Worm (Caenorhabditis elegans): ENCODE results near the gene F14H12.7.
A peak's percentile ranks its signal among the peaks of the same experiment; 100 is the strongest.

F14H12.7 gene

ce11 chrX:4395073-4395850, 32.8 kb upstream of the F14H12.7 start (continued):
- TF ChIP-seq ceh-8 (GFP tag; optimal IDR thresholded peaks at IDR 0.05), result no peak

ce11 chrX:4391680-4392079, 29.3 kb upstream of the F14H12.7 start:
- TF ChIP-seq nhr-84 (tag; optimal IDR thresholded peaks at IDR 0.05), result no peak
- TF ChIP-seq C34B4.2 (tag; optimal IDR thresholded peaks at IDR 0.05), result no peak
- TF ChIP-seq ceh-82 (tag; optimal IDR thresholded peaks at IDR 0.05), result peak in 1 of 3 experiments; percentile 2
- no peak for TF ChIP-seq lin-13 (GFP tag; optimal IDR thresholded peaks at IDR 0.05)
- no peak for TF ChIP-seq ztf-11 (tag; optimal IDR thresholded peaks at IDR 0.05)
- TF ChIP-seq lin-14 (GFP tag; optimal IDR thresholded peaks at IDR 0.05), result peak; percentile 63
- TF ChIP-seq ztf-4 (tag; optimal IDR thresholded peaks at IDR 0.05), result no peak
- TF ChIP-seq mef-2 (tag; optimal IDR thresholded peaks at IDR 0.05), result no peak
- TF ChIP-seq xbp-1 (tag; optimal IDR thresholded peaks at IDR 0.05), result no peak
- no peak for TF ChIP-seq unc-86 (tag; optimal IDR thresholded peaks at IDR 0.05)
- TF ChIP-seq alr-1 (tag; optimal IDR thresholded peaks at IDR 0.05; ENCODE audit: borderline replicate concordance), result no peak
- TF ChIP-seq fos-1 (tag; optimal IDR thresholded peaks at IDR 0.05), result no peak
- no peak for TF ChIP-seq fkh-10 (GFP tag; optimal IDR thresholded peaks at IDR 0.05)

- TF ChIP-seq xbp-1 (tag; optimal IDR thresholded peaks at IDR 0.05), result peak; percentile 94
- TF ChIP-seq mab-9 (GFP tag; IDR thresholded peaks at IDR 0.05), result peak; percentile 64; the same call in 1 of the 2 replicates
- TF ChIP-seq ceh-8 (GFP tag; optimal IDR thresholded peaks at IDR 0.05), result peak; percentile 88
- no peak for TF ChIP-seq hlh-17 (GFP tag; optimal IDR thresholded peaks at IDR 0.05; ENCODE audit: borderline replicate concordance)
- TF ChIP-seq irx-1 (tag; optimal IDR thresholded peaks at IDR 0.05), result peak; percentile 66
- TF ChIP-seq pag-3 (tag; optimal IDR thresholded peaks at IDR 0.05; ENCODE audit: borderline replicate concordance, insufficient read depth), result no peak
- peak; percentile 94 for TF ChIP-seq jun-1 (tag; optimal IDR thresholded peaks at IDR 0.05)
- no peak for TF ChIP-seq nhr-28 (tag; optimal IDR thresholded peaks at IDR 0.05)
- peak; percentile 91 for TF ChIP-seq fos-1 (tag; optimal IDR thresholded peaks at IDR 0.05)
- TF ChIP-seq zip-4 (GFP tag; optimal IDR thresholded peaks at IDR 0.05), result peak; percentile 75
- peak; percentile 56 for TF ChIP-seq unc-98 (GFP tag; IDR thresholded peaks at IDR 0.05)
- TF ChIP-seq dpl-1 (GFP tag; optimal IDR thresholded peaks at IDR 0.05), result peak; percentile 57 to 63 (median 61)
- TF ChIP-seq hlh-4 (tag; optimal IDR thresholded peaks at IDR 0.05), result no peak
- peak; percentile 83 for TF ChIP-seq isw-1 (GFP tag; IDR thresholded peaks at IDR 0.05)
- peak; percentile 56 for TF ChIP-seq aha-1 (tag; optimal IDR thresholded peaks at IDR 0.05)
- peak; percentile 51 to 97 (median 93) for TF ChIP-seq ceh-82 (tag; optimal IDR thresholded peaks at IDR 0.05)
- peak; percentile 73 for TF ChIP-seq pax-3 (tag; optimal IDR thresholded peaks at IDR 0.05)
- no peak for TF ChIP-seq tlp-1 (tag; optimal IDR thresholded peaks at IDR 0.05)
- no peak for TF ChIP-seq unc-62 (GFP tag; optimal IDR thresholded peaks at IDR 0.05)
- TF ChIP-seq lin-35 (GFP tag; optimal IDR thresholded peaks at IDR 0.05), result peak; percentile 84
- TF ChIP-seq ztf-4 (tag; optimal IDR thresholded peaks at IDR 0.05), result peak; percentile 94
- no peak for TF ChIP-seq ets-5 (GFP tag; IDR thresholded peaks at IDR 0.05)
- TF ChIP-seq C04F5.9 (tag; optimal IDR thresholded peaks at IDR 0.05), result peak; percentile 8
- peak; percentile 85 for TF ChIP-seq egl-13 (tag; optimal IDR thresholded peaks at IDR 0.05)
- peak; percentile 17 for TF ChIP-seq sup-37 (GFP tag; optimal IDR thresholded peaks at IDR 0.05)
- peak; percentile 78 to 94 for TF ChIP-seq efl-1 (optimal IDR thresholded peaks at IDR 0.05)
- TF ChIP-seq efl-1 (GFP tag; optimal IDR thresholded peaks at IDR 0.05 in 1 of 2), result peak; percentile 37 to 95
- TF ChIP-seq skn-1 (tag; optimal IDR thresholded peaks at IDR 0.05), result peak; percentile 92
- TF ChIP-seq mdl-1 (tag; optimal IDR thresholded peaks at IDR 0.05), result peak in 1 of 2 experiments; percentile 86
- TF ChIP-seq sox-4 (tag; optimal IDR thresholded peaks at IDR 0.05), result peak; percentile 74
- peak; percentile 92 for TF ChIP-seq nhr-19 (GFP tag; conservative IDR thresholded peaks at IDR 0.05)
- TF ChIP-seq pqm-1 (tag; optimal IDR thresholded peaks at IDR 0.05), result no peak
- peak; percentile 71 for TF ChIP-seq C16A3.4 (tag; optimal IDR thresholded peaks at IDR 0.05)
- peak; percentile 96 for TF ChIP-seq snu-23 (GFP tag; optimal IDR thresholded peaks at IDR 0.05)
- TF ChIP-seq elt-3 (tag; optimal IDR thresholded peaks at IDR 0.05), result peak in 4 of 6 experiments; percentile 6 to 72 (median 66)
- peak; percentile 91 for TF ChIP-seq rnt-1 (tag; optimal IDR thresholded peaks at IDR 0.05)
- TF ChIP-seq lin-15B (tag; optimal IDR thresholded peaks at IDR 0.05), result peak; percentile 38
These were observed 26.5 kb upstream of the F14H12.7 start, which contains the start of gene dpy-23 for ce11 chrX:4388834-4389409. Gene dpy-23, plus strand, starts transcription at chrX:4389359.
